Fruit fly (Drosophila melanogaster): ENCODE data around the gene CG15717.

The CG15717 gene

DNA sequence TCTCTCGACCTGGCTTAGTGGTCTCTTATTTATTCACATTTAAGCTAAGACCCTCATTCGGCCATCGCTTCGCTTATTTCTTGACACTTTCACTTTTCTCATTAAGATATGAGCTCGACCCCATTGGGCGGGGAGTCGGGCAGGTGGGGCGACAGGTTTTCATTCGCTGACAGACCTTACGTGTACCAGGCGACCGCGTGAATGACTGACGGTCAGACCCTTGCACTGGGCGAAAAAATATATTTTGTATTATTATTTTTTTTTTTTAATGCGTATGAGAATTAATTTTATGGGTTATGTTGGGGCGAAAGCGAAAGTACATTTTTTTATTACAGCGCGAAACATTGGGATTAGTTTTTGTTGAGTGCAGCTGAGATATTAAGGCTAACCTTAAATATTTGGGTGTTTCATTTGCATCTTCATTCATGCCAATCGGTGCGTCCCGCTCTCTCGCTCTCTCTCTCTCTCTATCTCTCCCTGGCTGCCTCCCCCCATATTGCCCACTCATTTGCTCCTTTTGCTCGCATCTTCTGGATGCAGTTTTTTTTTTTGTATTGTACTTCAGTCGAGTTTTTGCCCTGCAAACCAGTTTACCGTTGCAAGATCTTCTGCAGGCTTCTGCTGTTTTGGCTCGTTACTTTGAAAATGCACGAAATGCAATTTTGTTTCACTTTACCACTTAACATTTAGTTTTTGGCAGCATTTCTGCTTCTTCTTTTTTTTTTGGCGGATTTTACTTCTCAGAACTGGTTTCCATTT lies 8.4 kb downstream of the CG15717 start:
- peak; percentile 25; the same call in 1 of the 2 replicates for TF ChIP-seq Ets98B (GFP tag; IDR thresholded peaks at IDR 0.05)
- peak; percentile 49 for TF ChIP-seq CG13204 (GFP tag; optimal IDR thresholded peaks at IDR 0.05)
- no peak for TF ChIP-seq D1 (tag; optimal IDR thresholded peaks at IDR 0.05)
- peak; percentile 68 for TF ChIP-seq CG4496 (GFP tag; IDR thresholded peaks at IDR 0.05)
- peak; percentile 83 for TF ChIP-seq Pif1B (GFP tag; optimal IDR thresholded peaks at IDR 0.05)
- TF ChIP-seq CG8301 (tag; optimal IDR thresholded peaks at IDR 0.05): no peak
- TF ChIP-seq rn (GFP tag; IDR thresholded peaks at IDR 0.05): 0 out of 2 replicates have a peak, but pooled peaks have one; percentile 28
- TF ChIP-seq fd96Ca (GFP tag; IDR thresholded peaks at IDR 0.05): peak; percentile 31; the same call in 1 of the 3 replicates
- peak; percentile 80 for TF ChIP-seq Pif1A (GFP tag; optimal IDR thresholded peaks at IDR 0.05)
- no peak for TF ChIP-seq CG34367 (tag; optimal IDR thresholded peaks at IDR 0.05)
- peak; percentile 26 for TF ChIP-seq EcR (GFP tag; optimal IDR thresholded peaks at IDR 0.05)
- peak; percentile 45 for TF ChIP-seq gl (tag; optimal IDR thresholded peaks at IDR 0.05)
- peak; percentile 69 for TF ChIP-seq Snoo (tag; optimal IDR thresholded peaks at IDR 0.05)
- TF ChIP-seq CG9948 (tag; optimal IDR thresholded peaks at IDR 0.05): peak; percentile 18
- TF ChIP-seq CG10348 (GFP tag; IDR thresholded peaks at IDR 0.05): no peak
- TF ChIP-seq CG8159 (tag; optimal IDR thresholded peaks at IDR 0.05): peak; percentile 55
- TF ChIP-seq CG17806 (tag; optimal IDR thresholded peaks at IDR 0.05): peak; percentile 15
- no peak for TF ChIP-seq CG32121 (GFP tag; IDR thresholded peaks at IDR 0.05)
- TF ChIP-seq CG14655 (GFP tag; optimal IDR thresholded peaks at IDR 0.05): peak; percentile 44
- no peak for TF ChIP-seq CG12605 (GFP tag; IDR thresholded peaks at IDR 0.05)
- peak; percentile 48 for TF ChIP-seq CG15710 (tag; optimal IDR thresholded peaks at IDR 0.05)

DNA sequence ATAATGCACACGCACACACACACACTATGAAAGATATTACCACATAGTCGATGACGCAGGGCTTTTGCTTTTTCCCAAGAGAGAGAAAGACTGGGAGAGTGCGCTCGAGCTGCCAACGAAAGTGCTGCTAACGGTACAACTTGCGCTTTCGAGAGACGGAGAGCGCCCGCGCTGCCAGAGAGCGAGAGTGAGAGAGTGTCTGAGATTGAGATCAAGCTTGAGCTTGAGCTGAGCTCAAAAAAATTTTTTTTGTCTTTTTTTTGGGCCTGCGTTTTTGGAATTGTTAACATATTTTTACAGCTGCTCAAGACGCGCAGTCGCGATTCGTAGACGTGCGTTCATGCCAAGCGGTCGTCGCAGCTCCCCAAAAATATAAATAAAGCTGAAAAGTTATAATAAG lies 10.1 kb downstream of the CG15717 start, which contains the start of gene CG32645:
Gene CG32645, plus strand, starts transcription at position 313 of the 400 bp plus-strand sequence.
- peak; percentile 45; the same call in 1 of the 3 replicates for TF ChIP-seq CG4496 (GFP tag; IDR thresholded peaks at IDR 0.05)
- TF ChIP-seq D1 (tag; optimal IDR thresholded peaks at IDR 0.05): no peak
- no peak for TF ChIP-seq rn (GFP tag; IDR thresholded peaks at IDR 0.05)
- no peak for TF ChIP-seq CG9948 (tag; optimal IDR thresholded peaks at IDR 0.05)
- TF ChIP-seq CG14655 (GFP tag; optimal IDR thresholded peaks at IDR 0.05): peak; percentile 52
- TF ChIP-seq CG8159 (tag; optimal IDR thresholded peaks at IDR 0.05): no peak
- no peak for TF ChIP-seq CG10348 (GFP tag; IDR thresholded peaks at IDR 0.05)
- peak; percentile 39; the same call in 1 of the 2 replicates for TF ChIP-seq Ets98B (GFP tag; IDR thresholded peaks at IDR 0.05)
- TF ChIP-seq CG32121 (GFP tag; IDR thresholded peaks at IDR 0.05): no peak
- TF ChIP-seq CG8301 (tag; optimal IDR thresholded peaks at IDR 0.05): peak; percentile 47

DNA sequence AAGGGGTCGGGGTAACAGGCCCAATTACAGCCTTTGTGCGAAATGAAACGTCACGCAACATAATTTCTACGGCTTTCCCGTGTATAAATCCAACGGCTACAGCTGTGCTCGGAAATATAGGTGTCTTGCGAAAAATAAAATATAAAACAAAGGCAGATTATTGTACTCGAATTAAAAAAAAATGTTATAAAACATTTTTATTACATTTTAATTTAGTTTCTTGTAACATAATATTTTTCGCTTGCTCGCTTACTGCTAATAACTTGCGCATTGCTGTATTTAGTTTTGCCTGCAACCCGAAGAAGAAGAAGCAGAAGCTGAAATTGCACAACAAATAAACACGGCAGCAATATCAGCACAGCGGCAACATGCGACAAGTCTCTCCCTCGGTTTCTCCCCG lies 14.3 kb downstream of the CG15717 start:
- peak; percentile 68 for TF ChIP-seq CG34367 (tag; optimal IDR thresholded peaks at IDR 0.05)
- TF ChIP-seq Pif1A (GFP tag; optimal IDR thresholded peaks at IDR 0.05): peak; percentile 79
- peak; percentile 8 for TF ChIP-seq gl (tag; optimal IDR thresholded peaks at IDR 0.05)
- TF ChIP-seq CG8159 (tag; optimal IDR thresholded peaks at IDR 0.05): peak; percentile 76
- peak; percentile 62 for TF ChIP-seq D1 (tag; optimal IDR thresholded peaks at IDR 0.05)
- peak; percentile 90 for TF ChIP-seq CG4496 (GFP tag; IDR thresholded peaks at IDR 0.05)
- TF ChIP-seq fd96Ca (GFP tag; IDR thresholded peaks at IDR 0.05): peak; percentile 79
- peak; percentile 36; the same call in 1 of the 2 replicates for TF ChIP-seq CG10348 (GFP tag; IDR thresholded peaks at IDR 0.05)
- peak; percentile 88 for TF ChIP-seq CG32121 (GFP tag; IDR thresholded peaks at IDR 0.05)
- peak; percentile 85 for TF ChIP-seq CG12605 (GFP tag; IDR thresholded peaks at IDR 0.05)
- TF ChIP-seq Ets98B (GFP tag; IDR thresholded peaks at IDR 0.05): peak; percentile 85
- peak; percentile 80 for TF ChIP-seq CG14655 (GFP tag; optimal IDR thresholded peaks at IDR 0.05)
- peak; percentile 80 for TF ChIP-seq CG17806 (tag; optimal IDR thresholded peaks at IDR 0.05)
- peak; percentile 78 for TF ChIP-seq CG8301 (tag; optimal IDR thresholded peaks at IDR 0.05)
- TF ChIP-seq CG9948 (tag; optimal IDR thresholded peaks at IDR 0.05): peak; percentile 78
- peak; percentile 66 for TF ChIP-seq Snoo (tag; optimal IDR thresholded peaks at IDR 0.05)
- TF ChIP-seq EcR (GFP tag; optimal IDR thresholded peaks at IDR 0.05): no peak
- 0 out of 2 replicates have a peak, but pooled peaks have one; percentile 30 for TF ChIP-seq rn (GFP tag; IDR thresholded peaks at IDR 0.05)
- peak; percentile 79 for TF ChIP-seq Pif1B (GFP tag; optimal IDR thresholded peaks at IDR 0.05)
- TF ChIP-seq CG13204 (GFP tag; optimal IDR thresholded peaks at IDR 0.05): peak; percentile 21
- TF ChIP-seq CG15710 (tag; optimal IDR thresholded peaks at IDR 0.05): peak; percentile 74

DNA sequence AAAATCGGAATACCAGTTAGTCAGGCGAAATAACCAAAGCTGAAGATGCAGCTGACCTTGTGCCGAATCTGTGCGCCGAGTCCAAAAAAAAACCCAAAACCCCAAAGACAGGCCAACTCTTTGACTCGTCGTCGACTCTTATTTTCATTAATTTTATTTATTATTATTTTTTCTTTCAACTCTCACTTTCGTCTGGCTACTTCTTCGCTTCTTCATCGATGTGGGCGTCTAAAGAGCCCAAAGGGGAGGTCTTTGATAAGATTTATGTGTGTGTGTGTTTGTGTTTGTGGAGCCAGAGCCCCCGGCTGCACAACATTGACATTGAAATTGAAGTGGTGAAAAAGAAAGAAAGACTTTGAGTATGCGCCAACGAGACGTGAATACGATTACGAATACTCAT lies 17.1 kb downstream of the CG15717 start:
- TF ChIP-seq fd96Ca (GFP tag; IDR thresholded peaks at IDR 0.05) (no peak), CG9948 (tag; optimal IDR thresholded peaks at IDR 0.05) (no peak), CG12605 (GFP tag; IDR thresholded peaks at IDR 0.05) (no peak), D1 (tag; optimal IDR thresholded peaks at IDR 0.05) (no peak), CG8301 (tag; optimal IDR thresholded peaks at IDR 0.05) (no peak), CG4496 (GFP tag; IDR thresholded peaks at IDR 0.05) (no peak), Pif1A (GFP tag; optimal IDR thresholded peaks at IDR 0.05) (no peak), CG8159 (tag; optimal IDR thresholded peaks at IDR 0.05) (no peak), CG14655 (GFP tag; optimal IDR thresholded peaks at IDR 0.05) (no peak), rn (GFP tag; IDR thresholded peaks at IDR 0.05) (no peak), CG17806 (tag; optimal IDR thresholded peaks at IDR 0.05) (no peak), EcR (GFP tag; optimal IDR thresholded peaks at IDR 0.05) (no peak), Pif1B (GFP tag; optimal IDR thresholded peaks at IDR 0.05) (no peak), CG34367 (tag; optimal IDR thresholded peaks at IDR 0.05) (no peak), CG10348 (GFP tag; IDR thresholded peaks at IDR 0.05) (no peak), Ets98B (GFP tag; IDR thresholded peaks at IDR 0.05) (no peak), gl (tag; optimal IDR thresholded peaks at IDR 0.05) (no peak), Snoo (tag; optimal IDR thresholded peaks at IDR 0.05) (no peak), CG15710 (tag; optimal IDR thresholded peaks at IDR 0.05) (no peak), CG13204 (GFP tag; optimal IDR thresholded peaks at IDR 0.05) (no peak)

DNA sequence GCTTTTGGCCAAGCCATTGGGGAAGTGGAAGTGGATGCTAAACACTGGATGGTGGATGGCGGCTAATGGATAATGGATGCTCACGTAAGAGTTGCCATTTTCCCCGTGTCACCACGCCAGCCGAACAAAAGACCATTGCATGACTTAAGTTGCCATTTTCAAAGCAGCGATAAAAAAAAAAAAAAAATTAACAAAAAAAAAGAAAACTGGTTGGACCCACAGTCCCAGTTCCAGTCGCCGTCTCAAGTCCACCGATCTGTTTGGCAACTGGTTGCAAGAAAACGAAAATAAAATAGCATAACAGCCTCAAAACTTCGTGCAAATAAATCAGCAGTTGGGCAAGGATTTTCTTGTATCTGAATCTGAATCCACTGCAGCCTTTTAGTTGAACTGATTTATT lies 20.3 kb downstream of the CG15717 start:
- TF ChIP-seq CG4496 (GFP tag; IDR thresholded peaks at IDR 0.05) (peak; percentile 28; the same call in 1 of the 3 replicates), Ets98B (GFP tag; IDR thresholded peaks at IDR 0.05) (peak; percentile 33; the same call in 1 of the 2 replicates), CG17806 (tag; optimal IDR thresholded peaks at IDR 0.05) (no peak), CG8159 (tag; optimal IDR thresholded peaks at IDR 0.05) (no peak), gl (tag; optimal IDR thresholded peaks at IDR 0.05) (no peak), Pif1B (GFP tag; optimal IDR thresholded peaks at IDR 0.05) (no peak), CG12605 (GFP tag; IDR thresholded peaks at IDR 0.05) (0 out of 2 replicates have a peak, but pooled peaks have one; percentile 34)
